Worm (Caenorhabditis elegans): Measurements from ENCODE around the gene hsp-17.
A peak's percentile ranks its signal among the peaks of the same experiment; 100 is the strongest.

The hsp-17 gene

ce11 chrV:8404339-8404738 lies 18.6 kb upstream of the hsp-17 start:
- TF ChIP-seq daf-16 (GFP tag; optimal IDR thresholded peaks at IDR 0.05) = no peak
- no peak for TF ChIP-seq daf-16 (tag; optimal IDR thresholded peaks at IDR 0.05)
- TF ChIP-seq hmg-1.1 (GFP tag; IDR thresholded peaks at IDR 0.05) = 0 out of 2 replicates have a peak, but pooled peaks have one; percentile 12
- no peak for TF ChIP-seq dmd-9 (GFP tag; IDR thresholded peaks at IDR 0.05)
- TF ChIP-seq lsy-2 (tag; optimal IDR thresholded peaks at IDR 0.05) = no peak
- no peak for TF ChIP-seq nhr-48 (tag; optimal IDR thresholded peaks at IDR 0.05)
- no peak for TF ChIP-seq jun-1 (tag; optimal IDR thresholded peaks at IDR 0.05)
- TF ChIP-seq T20F7.1 (GFP tag; optimal IDR thresholded peaks at IDR 0.05) = no peak
- peak; percentile 12 for TF ChIP-seq aha-1 (tag)
- no peak for TF ChIP-seq egl-43 (GFP tag; IDR thresholded peaks at IDR 0.05)
- no peak for TF ChIP-seq F10B5.3 (tag; optimal IDR thresholded peaks at IDR 0.05)
- peak; percentile 35 for TF ChIP-seq nhr-28 (tag; optimal IDR thresholded peaks at IDR 0.05)
- no peak for TF ChIP-seq F26F4.8 (GFP tag; conservative IDR thresholded peaks at IDR 0.05)

ce11 chrV:8403916-8404315 lies 18.2 kb upstream of the hsp-17 start:
- TF ChIP-seq ceh-62 (tag; optimal IDR thresholded peaks at IDR 0.05) (no peak), skn-1 (tag; optimal IDR thresholded peaks at IDR 0.05) (no peak), daf-16 (GFP tag; optimal IDR thresholded peaks at IDR 0.05) (no peak), daf-16 (tag; optimal IDR thresholded peaks at IDR 0.05) (peak; percentile 55), F44E2.7 (GFP tag; IDR thresholded peaks at IDR 0.05) (no peak), zip-2 (tag; optimal IDR thresholded peaks at IDR 0.05) (no peak), D1046.2 (GFP tag; IDR thresholded peaks at IDR 0.05) (no peak), pqm-1 (tag; optimal IDR thresholded peaks at IDR 0.05) (peak; percentile 4), dve-1 (tag; optimal IDR thresholded peaks at IDR 0.05; ENCODE audit: insufficient read depth) (peak; percentile 41), hlh-11 (tag; optimal IDR thresholded peaks at IDR 0.05) (peak; percentile 27), Y48G9A.11 (GFP tag; IDR thresholded peaks at IDR 0.05) (no peak), saeg-2 (GFP tag; IDR thresholded peaks at IDR 0.05) (no peak)

- no peak for TF ChIP-seq aly-2 (tag; optimal IDR thresholded peaks at IDR 0.05)
- TF ChIP-seq mes-2 (tag; optimal IDR thresholded peaks at IDR 0.05; ENCODE audit: poor library complexity, severe bottlenecking) = peak; percentile 33
- no peak for TF ChIP-seq skn-1 (tag; optimal IDR thresholded peaks at IDR 0.05)
- TF ChIP-seq nhr-11 (tag; optimal IDR thresholded peaks at IDR 0.05) = no peak
- TF ChIP-seq hlh-11 (tag; optimal IDR thresholded peaks at IDR 0.05) = peak; percentile 80
- TF ChIP-seq tra-1 (GFP tag; IDR thresholded peaks at IDR 0.05) = 0 out of 2 replicates have a peak, but pooled peaks have one; percentile 47
- peak; percentile 60 for TF ChIP-seq dmd-6 (GFP tag; IDR thresholded peaks at IDR 0.05)
- peak; percentile 8 for TF ChIP-seq cey-2 (tag; optimal IDR thresholded peaks at IDR 0.05; ENCODE audit: borderline replicate concordance, insufficient read depth)
- TF ChIP-seq mxl-3 (GFP tag; optimal IDR thresholded peaks at IDR 0.05) = peak; percentile 41
- TF ChIP-seq pqm-1 (tag; optimal IDR thresholded peaks at IDR 0.05) = peak; percentile 32
- peak in 1 of 2 experiments; percentile 64 for TF ChIP-seq mdl-1 (tag; optimal IDR thresholded peaks at IDR 0.05)
- no peak for TF ChIP-seq unc-39 (tag; optimal IDR thresholded peaks at IDR 0.05)
- TF ChIP-seq daf-16 (GFP tag; optimal IDR thresholded peaks at IDR 0.05) = no peak
- peak; percentile 37 for TF ChIP-seq daf-16 (tag; optimal IDR thresholded peaks at IDR 0.05)
- 0 out of 2 replicates have a peak, but pooled peaks have one; percentile 43 for TF ChIP-seq lin-1 (GFP tag; IDR thresholded peaks at IDR 0.05)
- TF ChIP-seq hlh-30 (tag; optimal IDR thresholded peaks at IDR 0.05; ENCODE audit: insufficient read depth) = peak; percentile 73
- peak in 1 of 2 experiments; percentile 35 for TF ChIP-seq hif-1 (tag; optimal IDR thresholded peaks at IDR 0.05)
- peak; percentile 7 for TF ChIP-seq nhr-28 (tag; optimal IDR thresholded peaks at IDR 0.05)
- TF ChIP-seq dve-1 (tag; optimal IDR thresholded peaks at IDR 0.05; ENCODE audit: insufficient read depth) = peak; percentile 46
Measured at ce11 chrV:8403152-8403551, 17.4 kb upstream of the hsp-17 start.

ce11 chrV:8402392-8402791 lies 16.7 kb upstream of the hsp-17 start, which contains the start of gene F52E1.9:
F52E1.9 (minus strand) TSS chrV:8402669.
- TF ChIP-seq pqm-1 (tag; optimal IDR thresholded peaks at IDR 0.05) (peak; percentile 86), hlh-11 (tag; optimal IDR thresholded peaks at IDR 0.05) (peak; percentile 74), hlh-30 (tag; optimal IDR thresholded peaks at IDR 0.05; ENCODE audit: insufficient read depth) (peak; percentile 61), daf-16 (GFP tag; optimal IDR thresholded peaks at IDR 0.05) (no peak), daf-16 (tag; optimal IDR thresholded peaks at IDR 0.05) (peak; percentile 85), aly-2 (tag; optimal IDR thresholded peaks at IDR 0.05) (no peak), ama-1 (optimal IDR thresholded peaks at IDR 0.05) (no peak), nhr-102 (tag; optimal IDR thresholded peaks at IDR 0.05) (peak; percentile 0), mep-1 (tag; optimal IDR thresholded peaks at IDR 0.05) (peak; percentile 25), dmd-6 (GFP tag; IDR thresholded peaks at IDR 0.05) (peak; percentile 88), Y105C5A.15 (GFP tag; IDR thresholded peaks at IDR 0.05) (no peak), lin-1 (GFP tag; IDR thresholded peaks at IDR 0.05) (0 out of 2 replicates have a peak, but pooled peaks have one; percentile 44), T20F7.1 (GFP tag; optimal IDR thresholded peaks at IDR 0.05) (peak; percentile 26), nhr-77 (tag; optimal IDR thresholded peaks at IDR 0.05) (peak; percentile 22), unc-130 (GFP tag; optimal IDR thresholded peaks at IDR 0.05) (no peak), php-3 (GFP tag; IDR thresholded peaks at IDR 0.05) (peak; percentile 96), hmg-1.1 (GFP tag; IDR thresholded peaks at IDR 0.05) (no peak), mdl-1 (tag; optimal IDR thresholded peaks at IDR 0.05) (peak in 1 of 2 experiments; percentile 25), lsy-2 (tag; optimal IDR thresholded peaks at IDR 0.05) (peak in 1 of 2 experiments; percentile 16), dve-1 (tag; optimal IDR thresholded peaks at IDR 0.05; ENCODE audit: insufficient read depth) (peak; percentile 78), zip-11 (GFP tag; IDR thresholded peaks at IDR 0.05) (no peak), ceh-62 (tag; optimal IDR thresholded peaks at IDR 0.05) (no peak), nhr-48 (tag; optimal IDR thresholded peaks at IDR 0.05) (peak; percentile 17)

Data from whole organism, L4 larva.